Fruit fly (Drosophila melanogaster) whole organism, embryonic: ENCODE results near the gene Art8.

Experiments
- Atf6 ChIP-seq: fragments of 200-800 bp; sonication (Bioruptor generic); IDR thresholded peaks from 2 replicates; pipeline ENCODE4 v1.3.6; 2022; ENCODE audit warnings: missing biosample characterization, missing genetic modification characterization
- CG10274 ChIP-seq: fragments of 200-800 bp; sonication (Bioruptor generic); optimal IDR thresholded peaks from 3 replicates; lab custom pipeline; 2017; ENCODE audit warnings: missing biosample characterization, mild to moderate bottlenecking, missing genetic modification characterization
- CG10543 ChIP-seq: fragments of 200-800 bp; sonication (Bioruptor generic); optimal IDR thresholded peaks from 3 replicates; lab custom pipeline; 2017; ENCODE audit warnings: missing biosample characterization, mild to moderate bottlenecking, missing genetic modification characterization, moderate library complexity
- CG11398 ChIP-seq: fragments of 200-800 bp; sonication (Bioruptor generic); optimal IDR thresholded peaks from 2 replicates; lab custom pipeline; 2016; ENCODE audit warnings: missing biosample characterization, missing genetic modification characterization
- CG11695 ChIP-seq: fragments of 200-800 bp; sonication (Bioruptor generic); IDR thresholded peaks from 3 replicates; pipeline ENCODE4 v1.3.6; 2022; ENCODE audit warnings: missing biosample characterization, missing genetic modification characterization
- CG14860 ChIP-seq: fragments of 200-800 bp; sonication (Bioruptor generic); IDR thresholded peaks from 3 replicates; pipeline ENCODE4 v1.3.6; 2022; ENCODE audit warnings: missing biosample characterization, missing genetic modification characterization; ENCODE audit not compliant: partially characterized antibody
- CG17361 ChIP-seq: fragments of 200-800 bp; sonication (Bioruptor generic); IDR thresholded peaks from 3 replicates; pipeline ENCODE4 v1.3.6; 2022; ENCODE audit warnings: missing biosample characterization, missing genetic modification characterization
- CG2120 ChIP-seq: fragments of 200-800 bp; sonication (Bioruptor generic); optimal IDR thresholded peaks from 3 replicates; lab custom pipeline; 2016; ENCODE audit warnings: missing biosample characterization, missing genetic modification characterization
- CG34376 ChIP-seq: fragments of 200-800 bp; sonication (Bioruptor generic); optimal IDR thresholded peaks from 2 replicates; lab custom pipeline; 2018; ENCODE audit warnings: missing biosample characterization, mild to moderate bottlenecking, missing genetic modification characterization
- CG3847 ChIP-seq: fragments of 200-800 bp; sonication (Bioruptor generic); IDR thresholded peaks from 2 replicates; pipeline ENCODE4 v1.3.6; 2022; ENCODE audit warnings: missing biosample characterization, missing genetic modification characterization
- CG7556 ChIP-seq: fragments of 200-800 bp; sonication (Bioruptor generic); optimal IDR thresholded peaks from 2 replicates; lab custom pipeline; 2017; ENCODE audit warnings: missing biosample characterization, mild to moderate bottlenecking, missing genetic modification characterization
- CG9437 ChIP-seq: fragments of 200-800 bp; sonication (Bioruptor generic); optimal IDR thresholded peaks from 2 replicates; lab custom pipeline; 2018; ENCODE audit warnings: missing biosample characterization, mild to moderate bottlenecking, missing genetic modification characterization
- CG9727 ChIP-seq: fragments of 200-800 bp; sonication (Bioruptor generic); optimal IDR thresholded peaks from 3 replicates; lab custom pipeline; 2017; ENCODE audit warnings: missing biosample characterization, mild to moderate bottlenecking, missing genetic modification characterization
- CoRest ChIP-seq: fragments of 200-800 bp; sonication (Bioruptor generic); optimal IDR thresholded peaks from 3 replicates; lab custom pipeline; 2018; ENCODE audit warnings: missing biosample characterization, mild to moderate bottlenecking, missing genetic modification characterization, moderate library complexity
- D19B ChIP-seq: fragments of 200-800 bp; sonication (Bioruptor generic); optimal IDR thresholded peaks from 2 replicates; lab custom pipeline; 2017; ENCODE audit warnings: missing biosample characterization, mild to moderate bottlenecking, missing genetic modification characterization
- Dek ChIP-seq: fragments of 200-800 bp; sonication (Bioruptor generic); optimal IDR thresholded peaks from 3 replicates; lab custom pipeline; 2019; ENCODE audit warnings: missing biosample characterization, mild to moderate bottlenecking, missing genetic modification characterization, moderate library complexity
- Dll ChIP-seq: fragments of 200-800 bp; sonication (Bioruptor generic); IDR thresholded peaks from 4 replicates; pipeline ENCODE4 v1.3.6; 2022; ENCODE audit warnings: missing biosample characterization, missing genetic modification characterization; ENCODE audit not compliant: partially characterized antibody
- Dp ChIP-seq: fragments of 200-800 bp; sonication (Bioruptor generic); optimal IDR thresholded peaks from 2 replicates; lab custom pipeline; 2018; ENCODE audit warnings: missing biosample characterization, mild to moderate bottlenecking, missing genetic modification characterization, moderate library complexity
- Ets65A ChIP-seq: fragments of 200-800 bp; sonication (Bioruptor generic); peaks from one replicate; lab custom pipeline; 2016; ENCODE audit warnings: missing biosample characterization, missing genetic modification characterization
- Fer1 ChIP-seq: fragments of 200-800 bp; sonication (Bioruptor generic); optimal IDR thresholded peaks from 2 replicates; lab custom pipeline; 2017; ENCODE audit warnings: missing biosample characterization, mild to moderate bottlenecking, missing genetic modification characterization
- HmgZ ChIP-seq: fragments of 200-800 bp; sonication (Bioruptor generic); optimal IDR thresholded peaks from 2 replicates; lab custom pipeline; 2018; ENCODE audit warnings: missing biosample characterization, mild to moderate bottlenecking, missing genetic modification characterization
- Hr3 ChIP-seq: fragments of 200-800 bp; sonication (Bioruptor generic); optimal IDR thresholded peaks from 3 replicates; lab custom pipeline; 2016; ENCODE audit warnings: missing biosample characterization, missing genetic modification characterization
- Med ChIP-seq: fragments of 200-800 bp; sonication (Bioruptor generic); peaks from one replicate; lab custom pipeline; 2016; ENCODE audit warnings: missing biosample characterization, missing genetic modification characterization, mild to moderate bottlenecking, inconsistent platforms, moderate library complexity
- Mes4 ChIP-seq: fragments of 200-800 bp; sonication (Bioruptor generic); optimal IDR thresholded peaks from 2 replicates; lab custom pipeline; 2016; ENCODE audit warnings: missing biosample characterization, missing genetic modification characterization
- Myb ChIP-seq: fragments of 200-800 bp; sonication (Bioruptor generic); optimal IDR thresholded peaks from 2 replicates; lab custom pipeline; 2016; ENCODE audit warnings: missing biosample characterization, missing genetic modification characterization
- Pdp1 ChIP-seq, 2 experiments: fragments of 200-800 bp; sonication (Bioruptor generic); optimal IDR thresholded peaks; 3 replicates each; lab custom pipeline; 2016; ENCODE audit warnings: missing biosample characterization in 2 of 2, missing genetic modification characterization in 2 of 2, mild to moderate bottlenecking in 1 of 2, moderate library complexity in 1 of 2
- Scr ChIP-seq: fragments of 200-800 bp; sonication (Bioruptor generic); IDR thresholded peaks from 2 replicates; pipeline ENCODE4 v1.3.6; 2022; ENCODE audit warnings: missing biosample characterization, missing genetic modification characterization; ENCODE audit not compliant: partially characterized antibody
- Xrp1 ChIP-seq: fragments of 200-800 bp; sonication (Bioruptor generic); IDR thresholded peaks from 2 replicates; pipeline ENCODE4 v1.3.6; 2022; ENCODE audit warnings: missing biosample characterization, missing genetic modification characterization
- YL-1 ChIP-seq: fragments of 200-800 bp; sonication (Bioruptor generic); optimal IDR thresholded peaks from 3 replicates; lab custom pipeline; 2017; ENCODE audit warnings: missing biosample characterization, mild to moderate bottlenecking, missing genetic modification characterization
- aop ChIP-seq: fragments of 200-800 bp; sonication (Bioruptor generic); IDR thresholded peaks from 2 replicates; pipeline ENCODE4 v1.3.6; 2022; ENCODE audit warnings: missing biosample characterization, missing genetic modification characterization
- br ChIP-seq: fragments of >200 bp; optimal IDR thresholded peaks from 2 replicates; lab custom pipeline; 2017
- dan ChIP-seq: fragments of 200-800 bp; sonication (Bioruptor generic); IDR thresholded peaks from 2 replicates; pipeline ENCODE4 v1.3.6; 2022; ENCODE audit warnings: missing biosample characterization, missing genetic modification characterization
- eve ChIP-seq, 2 experiments: fragments of >200 bp; optimal IDR thresholded peaks; 2 replicates each; lab custom pipeline; 2017; ENCODE audit warnings: missing biosample characterization in 2 of 2, missing genetic modification characterization in 2 of 2
- gfzf ChIP-seq: fragments of 200-800 bp; sonication (Bioruptor generic); optimal IDR thresholded peaks from 2 replicates; lab custom pipeline; 2016; ENCODE audit warnings: missing biosample characterization, mild to moderate bottlenecking, missing genetic modification characterization, moderate library complexity
- gro ChIP-seq: fragments of 200-800 bp; sonication (Bioruptor generic); optimal IDR thresholded peaks from 2 replicates; lab custom pipeline; 2016; ENCODE audit warnings: missing biosample characterization, missing genetic modification characterization
- her ChIP-seq: fragments of 200-800 bp; sonication (Bioruptor generic); optimal IDR thresholded peaks from 2 replicates; lab custom pipeline; 2016; ENCODE audit warnings: missing biosample characterization, missing genetic modification characterization
- hkb ChIP-seq, 2 experiments: fragments of 200-800 bp in 1 of 2; fragments of >200 bp in 1 of 2; sonication (Bioruptor generic) in 1 of 2; IDR thresholded peaks in 1 of 2; optimal IDR thresholded peaks in 1 of 2; 2 replicates each; pipeline versions ENCODE4 v1.3.6 to Lab custom; 2017 to 2022; ENCODE audit warnings: missing biosample characterization in 1 of 2, missing genetic modification characterization in 1 of 2
- kay ChIP-seq: fragments of 200-800 bp; sonication (Bioruptor generic); optimal IDR thresholded peaks from 2 replicates; lab custom pipeline; 2016; ENCODE audit warnings: missing biosample characterization, missing genetic modification characterization
- lbe ChIP-seq: fragments of 200-800 bp; sonication (Bioruptor generic); optimal IDR thresholded peaks from 2 replicates; lab custom pipeline; 2016; ENCODE audit warnings: missing biosample characterization, mild to moderate bottlenecking, missing genetic modification characterization
- mirr ChIP-seq: fragments of 200-800 bp; sonication (Bioruptor generic); optimal IDR thresholded peaks from 3 replicates; lab custom pipeline; 2018; ENCODE audit warnings: missing biosample characterization, mild to moderate bottlenecking, missing genetic modification characterization
- mld ChIP-seq: fragments of 200-800 bp; sonication (Bioruptor generic); IDR thresholded peaks from 3 replicates; pipeline ENCODE4 v1.3.6; 2022; ENCODE audit warnings: missing biosample characterization, missing genetic modification characterization; ENCODE audit not compliant: partially characterized antibody
- nmo ChIP-seq: fragments of 200-800 bp; sonication (Bioruptor generic); optimal IDR thresholded peaks from 2 replicates; lab custom pipeline; 2018; ENCODE audit warnings: missing biosample characterization, mild to moderate bottlenecking, missing genetic modification characterization, moderate library complexity
- odd ChIP-seq: fragments of 200-800 bp; sonication (Bioruptor generic); optimal IDR thresholded peaks from 2 replicates; lab custom pipeline; 2017; ENCODE audit warnings: missing biosample characterization, mild to moderate bottlenecking, missing genetic modification characterization
- p53 ChIP-seq: fragments of 200-800 bp; sonication (Bioruptor generic); optimal IDR thresholded peaks from 2 replicates; lab custom pipeline; 2016; ENCODE audit warnings: missing biosample characterization, missing genetic modification characterization
- pan ChIP-seq, 4 experiments: fragments of >200 bp in 3 of 4; fragments of 200-800 bp in 1 of 4; sonication (Bioruptor generic) in 1 of 4; optimal IDR thresholded peaks in 3 of 4; IDR thresholded peaks in 1 of 4; 2 replicates each; pipeline versions ENCODE4 v1.3.6 to Lab custom; 2017 to 2022; ENCODE audit warnings: missing biosample characterization in 2 of 4, missing genetic modification characterization in 2 of 4, mixed read lengths in 1 of 4
- phol ChIP-seq: fragments of 200-800 bp; sonication (Bioruptor generic); optimal IDR thresholded peaks from 3 replicates; lab custom pipeline; 2018; ENCODE audit warnings: missing biosample characterization, mild to moderate bottlenecking, missing genetic modification characterization, moderate library complexity
- pzg ChIP-seq: fragments of 200-800 bp; sonication (Bioruptor generic); optimal IDR thresholded peaks from 3 replicates; lab custom pipeline; 2018; ENCODE audit warnings: missing biosample characterization, mild to moderate bottlenecking, missing genetic modification characterization, moderate library complexity
- sug ChIP-seq: fragments of 200-800 bp; optimal IDR thresholded peaks from 2 replicates; lab custom pipeline; 2019; ENCODE audit warnings: missing biosample characterization, mild to moderate bottlenecking, missing genetic modification characterization, moderate library complexity
- trem ChIP-seq: fragments of 200-800 bp; optimal IDR thresholded peaks from 3 replicates; lab custom pipeline; 2019; ENCODE audit warnings: missing biosample characterization, mild to moderate bottlenecking, missing genetic modification characterization, moderate library complexity
- ttk ChIP-seq: fragments of 200-800 bp; sonication (Bioruptor generic); IDR thresholded peaks from 2 replicates; pipeline ENCODE4 v2.1.2; 2022; ENCODE audit warnings: missing biosample characterization, missing genetic modification characterization

Art8 gene

dm6 chr2L:10972224-10972623 is 38.7 kb downstream of the Art8 start, which contains the start of gene CG16743:
TSS of gene CG16743 (plus strand) at chr2L:10972280.
- peak; percentile 11 for TF ChIP-seq D19B
- TF ChIP-seq p53 (GFP tag; lab: Kevin White, UChicago), result no peak
- no peak for TF ChIP-seq Dll (GFP tag; lab: Robert Waterston, UW)
- peak; percentile 62 for TF ChIP-seq Med
- no peak for TF ChIP-seq odd (GFP tag; lab: Kevin White, UChicago)
- peak; percentile 34 for TF ChIP-seq CG10543
- no peak for TF ChIP-seq Xrp1 (GFP tag; lab: Robert Waterston, UW)
- TF ChIP-seq sug, result peak; percentile 16
- TF ChIP-seq ttk, result no peak
- TF ChIP-seq CG10274 (GFP tag; lab: Kevin White, UChicago), result peak; percentile 72
- TF ChIP-seq CG34376 (GFP tag; lab: Kevin White, UChicago), result peak; percentile 83
- no peak for TF ChIP-seq CG3847 (GFP tag; lab: Robert Waterston, UW)
- no peak for TF ChIP-seq Atf6 (GFP tag; lab: Robert Waterston, UW)
- TF ChIP-seq Mes4 (GFP tag; lab: Kevin White, UChicago), result no peak
- TF ChIP-seq Dek (tag; lab: Kevin White, UChicago), result no peak
- TF ChIP-seq gfzf, result no peak
- no peak for TF ChIP-seq gro (GFP tag; lab: Kevin White, UChicago)
- TF ChIP-seq CG14860 (GFP tag; lab: Robert Waterston, UW), result no peak
- TF ChIP-seq CG2120 (GFP tag; lab: Kevin White, UChicago), result peak; percentile 46
- peak; percentile 50 for TF ChIP-seq lbe (GFP tag; lab: Kevin White, UChicago)
- TF ChIP-seq mirr (GFP tag; lab: Kevin White, UChicago), result peak; percentile 17
- peak in 1 of 2 experiments; percentile 76 for TF ChIP-seq Pdp1 (GFP tag; optimal IDR thresholded peaks at IDR 0.05; lab: Kevin White, UChicago)
- TF ChIP-seq hkb (optimal IDR thresholded peaks at IDR 0.05; lab: Kevin White, UChicago), result no peak
- no peak for TF ChIP-seq hkb (GFP tag; IDR thresholded peaks at IDR 0.05; lab: Robert Waterston, UW)
- no peak for TF ChIP-seq trem (tag; lab: Kevin White, UChicago)

- TF ChIP-seq CoRest (tag; lab: Kevin White, UChicago) (peak; percentile 28), br (lab: Kevin White, UChicago) (no peak), CG9437 (GFP tag; lab: Kevin White, UChicago) (no peak), CG17361 (GFP tag; lab: Robert Waterston, UW) (0 out of 3 replicates have a peak, but pooled peaks have one; percentile 28), Scr (GFP tag; lab: Robert Waterston, UW) (peak; percentile 69), pan (optimal IDR thresholded peaks at IDR 0.05; lab: Kevin White, UChicago) (no peak), pan (GFP tag; optimal IDR thresholded peaks at IDR 0.05 in 1 of 2, IDR thresholded peaks at IDR 0.05 in 1 of 2) (no peak), eve (GFP tag; optimal IDR thresholded peaks at IDR 0.05; lab: Kevin White, UChicago) (no peak), her (GFP tag; lab: Kevin White, UChicago) (no peak), Fer1 (GFP tag; lab: Kevin White, UChicago) (peak; percentile 15), CG11398 (GFP tag; lab: Kevin White, UChicago) (no peak), phol (tag; lab: Kevin White, UChicago) (peak; percentile 86), YL-1 (GFP tag; lab: Kevin White, UChicago) (peak; percentile 98), aop (no peak), CG7556 (GFP tag; lab: Kevin White, UChicago) (no peak), Hr3 (GFP tag; lab: Kevin White, UChicago) (no peak), CG11695 (GFP tag; lab: Robert Waterston, UW) (no peak), dan (GFP tag; lab: Robert Waterston, UW) (no peak), Myb (GFP tag; lab: Kevin White, UChicago) (peak; percentile 23), nmo (peak; percentile 68), HmgZ (peak; percentile 46), Dp (GFP tag; lab: Kevin White, UChicago) (peak; percentile 49), Ets65A (GFP tag; lab: Kevin White, UChicago) (peak; percentile 86), pzg (GFP tag; lab: Kevin White, UChicago) (peak; percentile 77), CG9727 (GFP tag; lab: Kevin White, UChicago) (peak; percentile 7), mld (GFP tag; lab: Robert Waterston, UW) (no peak), kay (GFP tag; lab: Kevin White, UChicago) (no peak)
Observed at dm6 chr2L:10970134-10970533, 40.8 kb downstream of the Art8 start, which contains the start of the genes Tmem214 and YL-1. TSS of gene Tmem214 (minus strand) at chr2L:10970275. TSS of gene YL-1 (plus strand) at chr2L:10970443.
